Fruit fly (Drosophila melanogaster) whole organism, wandering third instar larva: ENCODE data around the gene TotX.
A peak's percentile ranks its signal among the peaks of the same experiment; 100 is the strongest.

ENCODE experiments used
- CG32264 ChIP-seq: fragments of 200-800 bp; sonication (Bioruptor generic); optimal IDR thresholded peaks from 2 replicates; lab custom pipeline; 2016; ENCODE audit warnings: missing biosample characterization, missing genetic modification characterization
- CG9705 ChIP-seq: fragments of 200-800 bp; sonication (Bioruptor generic); optimal IDR thresholded peaks from 2 replicates; lab custom pipeline; 2018; ENCODE audit warnings: missing biosample characterization, mild to moderate bottlenecking, missing genetic modification characterization
- CrebA ChIP-seq: fragments of 200-800 bp; sonication (Bioruptor generic); optimal IDR thresholded peaks from 2 replicates; lab custom pipeline; 2016; ENCODE audit warnings: missing biosample characterization, mild to moderate bottlenecking, missing genetic modification characterization, borderline replicate concordance
- Dif ChIP-seq: fragments of 200-275, 200-300 bp; sonication (Bioruptor generic); optimal IDR thresholded peaks from 2 replicates; lab custom pipeline; 2018; ENCODE audit warnings: missing biosample characterization, missing genetic modification characterization; ENCODE audit not compliant: partially characterized antibody
- GATAd ChIP-seq: sonication (Bioruptor generic); optimal IDR thresholded peaks from 2 replicates; lab custom pipeline; 2016; ENCODE audit warnings: missing biosample characterization, missing genetic modification characterization
- HLH106 ChIP-seq: fragments of 200-800 bp; optimal IDR thresholded peaks from 3 replicates; lab custom pipeline; 2019; ENCODE audit warnings: missing biosample characterization, mild to moderate bottlenecking, missing genetic modification characterization, moderate library complexity
- Hnf4 ChIP-seq: fragments of 200-800 bp; sonication (Bioruptor generic); optimal IDR thresholded peaks from 2 replicates; lab custom pipeline; 2016; ENCODE audit warnings: missing biosample characterization, mild to moderate bottlenecking, missing genetic modification characterization
- Hr83 ChIP-seq: fragments of 200-300 bp; sonication (Bioruptor generic); optimal IDR thresholded peaks from 2 replicates; lab custom pipeline; 2016; ENCODE audit warnings: missing biosample characterization, mild to moderate bottlenecking, missing genetic modification characterization, moderate library complexity; ENCODE audit not compliant: poor library complexity, severe bottlenecking
- Jra ChIP-seq: sonication (Bioruptor generic); optimal IDR thresholded peaks from 2 replicates; lab custom pipeline; 2016; ENCODE audit warnings: missing biosample characterization, missing genetic modification characterization
- Mio ChIP-seq: sonication (Bioruptor generic); optimal IDR thresholded peaks from 2 replicates; lab custom pipeline; 2016; ENCODE audit warnings: missing biosample characterization, missing genetic modification characterization
- Myc ChIP-seq: fragments of >200 bp; optimal IDR thresholded peaks from 2 replicates; lab custom pipeline; 2017
- OdsH ChIP-seq: fragments of 200-800 bp; sonication (Bioruptor generic); optimal IDR thresholded peaks from 2 replicates; lab custom pipeline; 2016; ENCODE audit warnings: missing biosample characterization, mild to moderate bottlenecking, missing genetic modification characterization
- Rel ChIP-seq, 2 experiments: fragments of 200-800 bp; sonication (Bioruptor generic) in 1 of 2; optimal IDR thresholded peaks; 2 replicates in 1 of 2; 3 replicates in 1 of 2; lab custom pipeline; 2016 to 2019; ENCODE audit warnings: mild to moderate bottlenecking in 2 of 2, missing biosample characterization in 2 of 2, missing genetic modification characterization in 2 of 2, moderate library complexity in 1 of 2
- Sp1 ChIP-seq: fragments of 200-800 bp; sonication (Bioruptor generic); optimal IDR thresholded peaks from 3 replicates; lab custom pipeline; 2019; ENCODE audit warnings: missing biosample characterization, mild to moderate bottlenecking, missing genetic modification characterization, moderate library complexity
- Vsx2 ChIP-seq: fragments of 200-300, 225-300 bp; sonication (Bioruptor generic); optimal IDR thresholded peaks from 2 replicates; lab custom pipeline; 2018; ENCODE audit warnings: missing biosample characterization, missing genetic modification characterization; ENCODE audit not compliant: partially characterized antibody
- br ChIP-seq: fragments of 200-800 bp; sonication (Bioruptor generic); optimal IDR thresholded peaks from 2 replicates; lab custom pipeline; 2016; ENCODE audit warnings: missing biosample characterization, missing genetic modification characterization
- brk ChIP-seq: fragments of 200-800 bp; sonication (Bioruptor generic); optimal IDR thresholded peaks from 2 replicates; lab custom pipeline; 2016; ENCODE audit warnings: missing biosample characterization, mild to moderate bottlenecking, missing genetic modification characterization
- dl ChIP-seq, 2 experiments: fragments of 175-275, 200-275 bp in 1 of 2; fragments of 200-275 bp in 1 of 2; sonication (Bioruptor generic); optimal IDR thresholded peaks; lab custom pipeline; 2018; ENCODE audit warnings: mild to moderate bottlenecking in 2 of 2, missing biosample characterization in 2 of 2, missing genetic modification characterization in 2 of 2, moderate library complexity in 2 of 2; ENCODE audit not compliant: partially characterized antibody in 2 of 2, insufficient read depth in 1 of 2
- dsf ChIP-seq: sonication (Bioruptor generic); optimal IDR thresholded peaks from 2 replicates; lab custom pipeline; 2016; ENCODE audit warnings: missing biosample characterization, missing genetic modification characterization, borderline replicate concordance
- foxo ChIP-seq, 2 experiments: fragments of 200-800 bp; sonication (Bioruptor generic); optimal IDR thresholded peaks; 2 replicates in 1 of 2; 3 replicates in 1 of 2; lab custom pipeline; 2016 to 2017; ENCODE audit warnings: missing biosample characterization in 2 of 2, missing genetic modification characterization in 2 of 2
- fru ChIP-seq: fragments of 200-800 bp; sonication (Bioruptor generic); optimal IDR thresholded peaks from 3 replicates; lab custom pipeline; 2016; ENCODE audit warnings: missing biosample characterization, mild to moderate bottlenecking, missing genetic modification characterization
- h ChIP-seq: fragments of 200-800 bp; sonication (Bioruptor generic); optimal IDR thresholded peaks from 3 replicates; lab custom pipeline; 2016; ENCODE audit warnings: missing biosample characterization, mild to moderate bottlenecking, missing genetic modification characterization
- jim ChIP-seq: fragments of 175-275, 200-325 bp; sonication (Bioruptor generic); optimal IDR thresholded peaks from 2 replicates; lab custom pipeline; 2016; ENCODE audit warnings: missing biosample characterization, mild to moderate bottlenecking, missing genetic modification characterization
- psq ChIP-seq: fragments of 200-800 bp; sonication (Bioruptor generic); optimal IDR thresholded peaks from 3 replicates; lab custom pipeline; 2017; ENCODE audit warnings: missing biosample characterization, mild to moderate bottlenecking, missing genetic modification characterization, moderate library complexity
- rgr ChIP-seq: fragments of 200-800 bp; sonication (Bioruptor generic); optimal IDR thresholded peaks from 3 replicates; lab custom pipeline; 2016; ENCODE audit warnings: missing biosample characterization, mild to moderate bottlenecking, missing genetic modification characterization
- sage ChIP-seq: fragments of 200-800 bp; sonication (Bioruptor generic); optimal IDR thresholded peaks from 2 replicates; lab custom pipeline; 2016; ENCODE audit warnings: missing biosample characterization, mild to moderate bottlenecking, missing genetic modification characterization
- sv ChIP-seq: fragments of 200-800 bp; sonication (Bioruptor generic); optimal IDR thresholded peaks from 3 replicates; lab custom pipeline; 2016; ENCODE audit warnings: missing biosample characterization, missing genetic modification characterization
- tai ChIP-seq: sonication (Bioruptor generic); optimal IDR thresholded peaks from 2 replicates; lab custom pipeline; 2016; ENCODE audit warnings: missing biosample characterization, missing genetic modification characterization

The TotX gene

DNA sequence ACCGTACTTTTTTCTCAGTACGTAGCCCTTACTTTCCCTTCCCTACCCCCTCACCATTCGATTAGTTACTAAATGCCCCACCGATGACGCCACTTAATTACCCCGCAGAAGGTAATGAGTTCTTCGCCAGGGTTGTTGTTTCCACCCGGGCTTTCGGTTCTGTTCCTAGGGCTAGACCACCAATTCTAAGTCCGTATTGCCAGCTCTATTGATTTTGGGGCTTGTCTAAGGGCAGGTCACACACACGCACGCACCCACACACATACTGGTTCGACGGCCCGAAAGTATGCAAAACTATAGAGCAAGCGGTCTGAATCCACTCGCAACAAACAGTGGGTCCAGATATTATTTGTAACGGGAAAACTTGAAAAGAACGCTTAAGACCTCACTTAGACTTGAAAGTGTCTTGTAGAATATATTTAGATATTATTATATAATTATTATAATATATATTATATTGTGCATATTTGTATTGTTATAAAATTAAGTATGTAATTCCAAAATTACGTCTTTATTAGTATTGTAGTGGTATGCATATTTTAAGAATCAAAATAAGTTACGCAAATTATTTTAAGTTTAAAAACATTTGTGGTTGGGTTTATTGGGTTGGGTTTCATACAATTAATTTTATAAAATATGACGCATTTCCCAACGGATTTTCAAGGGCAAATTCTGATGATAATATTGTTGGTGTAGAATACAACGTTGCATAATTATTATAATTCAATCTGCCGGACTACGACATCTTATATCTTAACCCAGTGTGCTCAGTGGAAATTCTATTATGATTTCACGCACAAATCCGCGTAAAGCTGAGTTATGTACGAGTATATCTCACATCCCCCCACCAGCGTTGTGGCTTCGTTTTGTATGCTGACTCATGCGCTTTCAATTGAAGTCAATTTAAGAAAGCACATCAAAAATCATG, 44.7 kb upstream of the TotX start:
- TF ChIP-seq Dif (GFP tag; lab: Kevin White, UChicago): peak; percentile 19
- TF ChIP-seq Myc (lab: Kevin White, UChicago): peak; percentile 26
- TF ChIP-seq sage: no peak

DNA sequence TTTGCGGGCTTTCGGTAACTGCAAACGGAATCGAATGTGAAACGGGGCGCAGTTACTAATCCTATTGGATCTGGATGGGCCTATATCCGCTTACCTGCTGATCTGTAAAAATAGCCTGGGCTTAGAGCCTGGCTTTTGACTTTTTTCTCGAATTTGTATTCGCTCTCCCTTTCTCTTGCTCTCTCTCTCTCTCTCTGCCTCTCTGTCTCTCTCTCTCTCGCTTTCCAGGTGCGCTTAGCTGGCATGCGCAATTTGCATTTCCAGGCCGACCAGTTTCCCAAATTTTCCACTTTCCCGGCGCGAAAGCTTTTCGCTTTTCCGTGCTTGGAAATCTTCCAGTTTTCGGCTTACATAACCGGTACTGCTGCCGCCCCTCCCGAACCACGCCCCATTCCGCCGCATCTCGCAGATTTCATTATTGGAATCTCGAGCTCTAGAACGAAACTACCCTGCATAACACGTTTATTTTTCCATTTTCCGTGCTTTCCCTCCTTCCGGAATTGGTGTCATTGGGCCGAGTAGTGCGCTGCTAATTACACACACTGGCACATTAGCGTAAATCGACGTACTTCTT, 43.9 kb upstream of the TotX start:
- TF ChIP-seq dl (GFP tag; optimal IDR thresholded peaks at IDR 0.05; lab: Kevin White, UChicago; ENCODE audit: insufficient read depth in 1 of 2, partially characterized antibody in 2 of 2) (peak in 1 of 2 experiments; percentile 9), Dif (GFP tag; lab: Kevin White, UChicago) (peak; percentile 48), GATAd (no peak), fru (GFP tag; lab: Kevin White, UChicago) (no peak)

DNA sequence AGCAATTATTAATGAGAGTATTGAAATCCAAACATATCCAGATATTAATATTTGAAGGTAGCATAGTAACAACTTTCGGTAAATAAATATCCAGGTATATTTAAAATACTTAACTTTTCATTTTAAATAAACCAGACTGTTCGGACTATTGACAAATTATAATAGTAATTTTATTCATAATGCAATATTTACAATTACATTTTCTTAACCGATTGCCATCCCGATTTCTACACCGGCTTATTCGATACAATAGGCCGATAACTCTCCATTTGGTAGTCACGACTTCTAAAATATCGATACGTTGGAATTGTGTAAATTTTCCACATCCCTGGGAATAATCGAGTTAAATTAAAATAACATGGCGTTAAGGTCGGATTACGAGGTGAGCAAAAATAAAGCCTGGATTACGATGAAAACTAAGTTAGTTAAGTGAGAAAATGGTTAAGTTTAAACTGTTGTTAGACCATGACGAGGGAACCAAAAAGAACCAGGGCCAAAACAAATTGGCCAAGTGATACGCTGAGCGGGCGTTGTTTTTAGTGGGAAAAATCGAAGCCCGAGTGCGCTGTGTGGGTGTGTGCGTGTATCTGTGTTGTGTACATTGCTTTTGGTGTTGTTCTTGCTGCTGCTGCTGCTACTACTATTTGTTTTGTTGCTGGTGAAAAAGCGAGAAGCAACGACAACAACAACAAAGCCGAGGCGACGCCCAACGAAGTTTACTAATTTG, 43.3 kb upstream of the TotX start, which contains the start of gene Atpalpha:
TSS of gene Atpalpha (plus strand) at position 267 of the 727 bp plus-strand sequence.
- TF ChIP-seq brk (GFP tag; lab: Kevin White, UChicago) (peak; percentile 51), jim (GFP tag; lab: Kevin White, UChicago) (no peak), Jra (no peak), Vsx2 (peak; percentile 4), Rel (GFP tag; optimal IDR thresholded peaks at IDR 0.05; lab: Kevin White, UChicago) (no peak), Rel (tag; optimal IDR thresholded peaks at IDR 0.05; lab: Kevin White, UChicago) (peak; percentile 2), Sp1 (GFP tag; lab: Kevin White, UChicago) (peak; percentile 15)

DNA sequence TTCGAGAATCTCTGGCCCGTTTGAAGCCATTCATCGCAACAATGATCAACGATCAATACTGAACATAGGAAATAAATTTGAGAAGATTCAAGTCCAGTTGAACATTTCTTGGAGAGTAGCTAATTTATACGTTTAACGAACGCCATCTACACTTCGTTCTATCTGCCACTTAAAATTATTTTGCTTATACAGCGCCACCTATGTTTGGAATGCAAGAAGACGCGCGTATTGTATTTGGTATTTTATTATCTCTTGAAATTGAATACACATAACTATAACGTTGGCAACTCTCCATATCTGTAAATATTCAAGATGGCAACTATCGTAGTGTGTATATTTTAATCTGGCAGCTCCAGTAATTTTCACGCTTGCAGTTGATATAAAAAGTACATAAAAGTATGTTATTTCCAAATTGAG, 42.7 kb upstream of the TotX start:
- no peak for TF ChIP-seq CrebA (GFP tag; lab: Kevin White, UChicago)
- TF ChIP-seq rgr: peak; percentile 24
- peak; percentile 30 for TF ChIP-seq tai
- peak; percentile 14 for TF ChIP-seq CG9705 (GFP tag; lab: Kevin White, UChicago)
- TF ChIP-seq Vsx2: peak; percentile 97
- TF ChIP-seq Hr83 (GFP tag; lab: Kevin White, UChicago): peak; percentile 17
- peak; percentile 1 for TF ChIP-seq OdsH (GFP tag; lab: Kevin White, UChicago)
- TF ChIP-seq Mio (GFP tag; lab: Kevin White, UChicago): no peak
- TF ChIP-seq dsf: no peak
- peak; percentile 57 for TF ChIP-seq Hnf4 (GFP tag; lab: Kevin White, UChicago)
- no peak for TF ChIP-seq sv (GFP tag; lab: Kevin White, UChicago)
- TF ChIP-seq h (GFP tag; lab: Kevin White, UChicago): peak; percentile 34
- peak in 1 of 2 experiments; percentile 62 for TF ChIP-seq foxo (GFP tag; optimal IDR thresholded peaks at IDR 0.05; lab: Kevin White, UChicago)
- peak; percentile 31 for TF ChIP-seq br (GFP tag; lab: Kevin White, UChicago)
- TF ChIP-seq Dif (GFP tag; lab: Kevin White, UChicago): no peak
- TF ChIP-seq Myc (lab: Kevin White, UChicago): peak; percentile 83
- peak; percentile 5 for TF ChIP-seq fru (GFP tag; lab: Kevin White, UChicago)
- no peak for TF ChIP-seq CG32264 (GFP tag; lab: Kevin White, UChicago)
- no peak for TF ChIP-seq psq (GFP tag; lab: Kevin White, UChicago)
- TF ChIP-seq HLH106 (tag; lab: Kevin White, UChicago): peak; percentile 16
- TF ChIP-seq, all 38 proteins: peak for 13
